Fruit fly (Drosophila melanogaster): ENCODE measurements around the gene CG15533.

- TF ChIP-seq cyc (GFP tag; optimal IDR thresholded peaks at IDR 0.05) = no peak
- no peak for TF ChIP-seq CG16779 (tag; optimal IDR thresholded peaks at IDR 0.05)
- TF ChIP-seq OdsH (GFP tag; optimal IDR thresholded peaks at IDR 0.05) = no peak
- no peak for TF ChIP-seq CG10669 (GFP tag; optimal IDR thresholded peaks at IDR 0.05)
- TF ChIP-seq acj6 (GFP tag; optimal IDR thresholded peaks at IDR 0.05) = no peak
- TF ChIP-seq Sox14 (GFP tag; optimal IDR thresholded peaks at IDR 0.05) = no peak
Observed at dm6 chr3R:30450690-30451343, 22.2 kb downstream of the CG15533 start.

Data from whole organism, prepupa.